Fruit fly (Drosophila melanogaster) S2 (cell line): ENCODE data around the gene sll.

Experiments
- CG8478 ChIP-seq: fragments of >200 bp; optimal IDR thresholded peaks from 2 replicates; lab custom pipeline; 2018
- CTCF ChIP-seq, 2 experiments: fragments of >200 bp; optimal IDR thresholded peaks; 2 replicates each; lab custom pipeline; 2018

- TF ChIP-seq CG8478 (lab: Kevin White, UChicago): no peak
- no peak for TF ChIP-seq CTCF (optimal IDR thresholded peaks at IDR 0.05; lab: Kevin White, UChicago)
Observed at dm6 chr3R:17596236-17596635, 9.7 kb upstream of the sll start, which contains the start of gene CG7606.
